Worm (Caenorhabditis elegans): ENCODE data around the gene F32D8.8.

The F32D8.8 gene

ce11 chrV:10909071-10909470 lies 6.5 kb upstream of the F32D8.8 start, which contains the start of gene zzz-1:
Gene zzz-1, minus strand, starts transcription at chrV:10909171.
- TF ChIP-seq scrt-1 (GFP tag; IDR thresholded peaks at IDR 0.05) (no peak), tra-4 (tag; optimal IDR thresholded peaks at IDR 0.05) (no peak), ama-1 (optimal IDR thresholded peaks at IDR 0.05) (no peak), hmbx-1 (tag; optimal IDR thresholded peaks at IDR 0.05) (no peak), F13C5.2 (tag; optimal IDR thresholded peaks at IDR 0.05) (no peak), sea-1 (GFP tag; conservative IDR thresholded peaks at IDR 0.05) (no peak), tbx-37 (GFP tag; conservative IDR thresholded peaks at IDR 0.05) (no peak), aly-1 (tag; optimal IDR thresholded peaks at IDR 0.05) (no peak), B0310.2 (tag; optimal IDR thresholded peaks at IDR 0.05) (no peak), ceh-13 (GFP tag; optimal IDR thresholded peaks at IDR 0.05) (no peak), hmg-4 (GFP tag; optimal IDR thresholded peaks at IDR 0.05) (no peak), ets-7 (tag; optimal IDR thresholded peaks at IDR 0.05) (no peak), tbx-11 (GFP tag; IDR thresholded peaks at IDR 0.05) (no peak)

DNA sequence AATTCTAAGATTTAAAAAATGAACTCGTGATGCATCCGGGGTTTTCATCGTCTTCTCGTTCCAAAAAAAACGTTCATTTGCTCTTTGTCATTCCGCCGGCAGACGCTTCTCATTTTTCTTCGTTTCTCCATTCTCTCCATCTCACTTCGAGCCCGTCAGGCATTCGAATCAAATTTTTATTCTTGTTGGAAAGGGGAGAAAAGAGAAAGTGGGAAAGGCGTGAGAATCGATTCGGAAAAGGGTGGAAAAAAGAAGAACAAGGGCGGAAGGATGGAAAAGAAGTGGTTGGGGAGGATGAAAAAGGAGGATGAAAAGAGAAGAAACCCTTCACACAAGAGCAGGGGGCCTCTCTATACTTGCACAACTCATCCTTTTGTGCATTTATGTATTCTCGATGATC lies 2.2 kb upstream of the F32D8.8 start:
- TF ChIP-seq B0310.2 (tag; optimal IDR thresholded peaks at IDR 0.05): no peak
- TF ChIP-seq flt-1 (GFP tag; IDR thresholded peaks at IDR 0.05): no peak
- no peak for TF ChIP-seq tbx-37 (GFP tag; conservative IDR thresholded peaks at IDR 0.05)
- no peak for TF ChIP-seq hmbx-1 (tag; optimal IDR thresholded peaks at IDR 0.05)

DNA sequence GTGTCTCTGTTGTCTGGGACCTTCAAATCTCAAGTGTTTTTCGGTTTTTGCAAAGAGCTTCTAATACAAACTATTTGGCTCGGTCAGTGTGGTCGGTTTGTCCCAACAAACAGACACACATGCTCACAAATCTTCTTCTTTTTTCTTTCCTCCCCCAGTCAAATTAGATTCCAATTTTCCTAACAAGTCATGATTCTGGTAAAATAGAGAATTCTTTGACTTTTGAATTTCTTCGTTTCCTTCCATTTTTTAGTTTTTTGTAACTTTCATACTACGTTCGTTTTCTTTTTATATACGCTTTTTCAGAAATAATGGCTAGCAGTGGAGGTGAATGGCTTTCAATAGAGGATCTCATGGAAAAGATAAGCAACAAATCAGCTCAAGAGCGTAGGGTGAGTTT lies 1.2 kb upstream of the F32D8.8 start, which contains the start of gene F32D8.15:
Gene F32D8.15, plus strand, starts transcription at position 301 of the 400 bp plus-strand sequence.
- TF ChIP-seq ceh-36 (tag; optimal IDR thresholded peaks at IDR 0.05) (no peak), B0310.2 (tag; optimal IDR thresholded peaks at IDR 0.05) (no peak), aly-1 (tag; optimal IDR thresholded peaks at IDR 0.05) (no peak), tra-4 (tag; optimal IDR thresholded peaks at IDR 0.05) (no peak), tbx-37 (GFP tag; conservative IDR thresholded peaks at IDR 0.05) (no peak), ama-1 (optimal IDR thresholded peaks at IDR 0.05) (no peak), ets-7 (tag; optimal IDR thresholded peaks at IDR 0.05) (no peak), flt-1 (GFP tag; IDR thresholded peaks at IDR 0.05) (no peak), hmg-4 (GFP tag; optimal IDR thresholded peaks at IDR 0.05) (no peak)

- no peak for TF ChIP-seq scrt-1 (GFP tag; IDR thresholded peaks at IDR 0.05)
- TF ChIP-seq ama-1 (optimal IDR thresholded peaks at IDR 0.05): no peak
- no peak for TF ChIP-seq hmg-4 (GFP tag; optimal IDR thresholded peaks at IDR 0.05)
- no peak for TF ChIP-seq B0310.2 (tag; optimal IDR thresholded peaks at IDR 0.05)
- TF ChIP-seq aly-1 (tag; optimal IDR thresholded peaks at IDR 0.05): no peak
- no peak for TF ChIP-seq tbx-37 (GFP tag; conservative IDR thresholded peaks at IDR 0.05)
- no peak for TF ChIP-seq sea-1 (GFP tag; conservative IDR thresholded peaks at IDR 0.05)
- no peak for TF ChIP-seq flt-1 (GFP tag; IDR thresholded peaks at IDR 0.05)
- TF ChIP-seq ets-7 (tag; optimal IDR thresholded peaks at IDR 0.05): no peak
- no peak for TF ChIP-seq ceh-13 (GFP tag; optimal IDR thresholded peaks at IDR 0.05)
- no peak for TF ChIP-seq tbx-11 (GFP tag; IDR thresholded peaks at IDR 0.05)
- no peak for TF ChIP-seq tra-4 (tag; optimal IDR thresholded peaks at IDR 0.05)
- no peak for TF ChIP-seq hnd-1 (tag; optimal IDR thresholded peaks at IDR 0.05)
- no peak for TF ChIP-seq hmbx-1 (tag; optimal IDR thresholded peaks at IDR 0.05)
- TF ChIP-seq ceh-36 (tag; optimal IDR thresholded peaks at IDR 0.05): no peak
- no peak for TF ChIP-seq pes-1 (GFP tag; IDR thresholded peaks at IDR 0.05)
- TF ChIP-seq F13C5.2 (tag; optimal IDR thresholded peaks at IDR 0.05): no peak
These were observed 1.5 kb downstream of the F32D8.8 start, which contains the start of gene spp-16 for ce11 chrV:10901125-10901524. Gene spp-16, minus strand, starts transcription at chrV:10901303.

ce11 chrV:10898629-10899028 lies 4.0 kb downstream of the F32D8.8 start:
- TF ChIP-seq aly-1 (tag; optimal IDR thresholded peaks at IDR 0.05) (no peak), pes-1 (GFP tag; IDR thresholded peaks at IDR 0.05) (no peak), ceh-13 (GFP tag; optimal IDR thresholded peaks at IDR 0.05) (no peak), tbx-11 (GFP tag; IDR thresholded peaks at IDR 0.05) (no peak), sea-1 (GFP tag; conservative IDR thresholded peaks at IDR 0.05) (no peak), scrt-1 (GFP tag; IDR thresholded peaks at IDR 0.05) (no peak), hmg-4 (GFP tag; optimal IDR thresholded peaks at IDR 0.05) (no peak), tra-4 (tag; optimal IDR thresholded peaks at IDR 0.05) (no peak)

DNA sequence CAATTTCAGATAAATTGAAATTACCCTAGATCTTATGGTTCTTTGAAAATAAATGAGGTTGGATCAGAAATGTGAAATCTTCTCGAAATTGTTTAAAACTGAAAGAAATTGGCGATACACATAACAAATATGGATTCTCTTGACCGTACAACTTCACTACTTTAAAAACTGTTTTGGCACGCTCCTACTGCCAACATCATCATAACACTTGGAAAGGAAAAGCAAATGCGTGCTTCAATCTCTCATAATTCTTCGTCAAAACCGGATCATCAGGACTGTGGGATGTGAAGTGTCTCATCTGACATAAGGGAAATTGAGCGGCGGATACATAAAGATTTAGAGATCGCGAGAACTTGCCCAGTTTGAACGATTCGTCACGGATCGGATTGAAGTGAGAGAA lies 4.5 kb downstream of the F32D8.8 start, which contains the start of gene F32D8.7:
Gene F32D8.7, plus strand, starts transcription at position 329 of the 400 bp plus-strand sequence.
- TF ChIP-seq scrt-1 (GFP tag; IDR thresholded peaks at IDR 0.05) (no peak), hmbx-1 (tag; optimal IDR thresholded peaks at IDR 0.05) (no peak), aly-1 (tag; optimal IDR thresholded peaks at IDR 0.05) (no peak), F13C5.2 (tag; optimal IDR thresholded peaks at IDR 0.05) (no peak), ama-1 (optimal IDR thresholded peaks at IDR 0.05) (no peak), sea-1 (GFP tag; conservative IDR thresholded peaks at IDR 0.05) (no peak), ceh-36 (tag; optimal IDR thresholded peaks at IDR 0.05) (no peak), flt-1 (GFP tag; IDR thresholded peaks at IDR 0.05) (no peak), tra-4 (tag; optimal IDR thresholded peaks at IDR 0.05) (no peak), pes-1 (GFP tag; IDR thresholded peaks at IDR 0.05) (no peak), ceh-13 (GFP tag; optimal IDR thresholded peaks at IDR 0.05) (no peak), hmg-4 (GFP tag; optimal IDR thresholded peaks at IDR 0.05) (no peak), tbx-37 (GFP tag; conservative IDR thresholded peaks at IDR 0.05) (no peak), tbx-11 (GFP tag; IDR thresholded peaks at IDR 0.05) (no peak), ets-7 (tag; optimal IDR thresholded peaks at IDR 0.05) (no peak), hnd-1 (tag; optimal IDR thresholded peaks at IDR 0.05) (no peak), B0310.2 (tag; optimal IDR thresholded peaks at IDR 0.05) (no peak)

- TF ChIP-seq tbx-11 (GFP tag; IDR thresholded peaks at IDR 0.05): peak; percentile 58; the same call in 1 of the 2 replicates
- peak; percentile 46; the same call in 1 of the 2 replicates for TF ChIP-seq scrt-1 (GFP tag; IDR thresholded peaks at IDR 0.05)
- no peak for TF ChIP-seq ceh-36 (tag; optimal IDR thresholded peaks at IDR 0.05)
- TF ChIP-seq tra-4 (tag; optimal IDR thresholded peaks at IDR 0.05): no peak
- peak; percentile 76 for TF ChIP-seq flt-1 (GFP tag; IDR thresholded peaks at IDR 0.05)
- no peak for TF ChIP-seq hmbx-1 (tag; optimal IDR thresholded peaks at IDR 0.05)
- peak; percentile 82 for TF ChIP-seq hmg-4 (GFP tag; optimal IDR thresholded peaks at IDR 0.05)
- TF ChIP-seq ama-1 (optimal IDR thresholded peaks at IDR 0.05): no peak
- TF ChIP-seq tbx-37 (GFP tag; conservative IDR thresholded peaks at IDR 0.05): peak; percentile 61
- TF ChIP-seq aly-1 (tag; optimal IDR thresholded peaks at IDR 0.05): no peak
- TF ChIP-seq B0310.2 (tag; optimal IDR thresholded peaks at IDR 0.05): peak; percentile 25
- TF ChIP-seq ets-7 (tag; optimal IDR thresholded peaks at IDR 0.05): no peak
- TF ChIP-seq F13C5.2 (tag; optimal IDR thresholded peaks at IDR 0.05): peak; percentile 93
- peak; percentile 53 for TF ChIP-seq hnd-1 (tag; optimal IDR thresholded peaks at IDR 0.05)
- no peak; the same call in none of the 2 replicates for TF ChIP-seq pes-1 (GFP tag; IDR thresholded peaks at IDR 0.05)
- no peak for TF ChIP-seq ceh-13 (GFP tag; optimal IDR thresholded peaks at IDR 0.05)
- peak; percentile 68; the same call in 1 of the 2 replicates for TF ChIP-seq sea-1 (GFP tag; conservative IDR thresholded peaks at IDR 0.05)
These were observed 5.4 kb downstream of the F32D8.8 start for ce11 chrV:10897172-10897571.
